Worm (Caenorhabditis elegans) whole organism, mixed stage, embryonic: Measurements from ENCODE around the gene F54F7.10.

Source experiments
- ces-1 ChIP-seq: fragments of 150-350 bp; optimal IDR thresholded peaks from 2 replicates; lab custom pipeline; 2014; ENCODE audit warnings: missing biosample characterization, missing genetic modification reagents, missing genetic modification characterization
- lin-13 ChIP-seq: fragments of 150-350 bp; optimal IDR thresholded peaks from 2 replicates; lab custom pipeline; 2014; ENCODE audit warnings: missing biosample characterization, missing genetic modification characterization
- lsy-2 ChIP-seq: fragments of 150-350 bp; optimal IDR thresholded peaks from 2 replicates; lab custom pipeline; 2014; ENCODE audit warnings: missing biosample characterization, missing genetic modification characterization
- mep-1 ChIP-seq: fragments of 150-350 bp; optimal IDR thresholded peaks from 2 replicates; lab custom pipeline; 2017; ENCODE audit warnings: missing biosample characterization, missing genetic modification reagents, missing genetic modification characterization, inconsistent platforms
- nhr-28 ChIP-seq: fragments of 150-350 bp; optimal IDR thresholded peaks from 2 replicates; lab custom pipeline; 2014; ENCODE audit warnings: missing biosample characterization, missing genetic modification characterization
- pha-4 ChIP-seq: fragments of 150-350 bp; optimal IDR thresholded peaks from 2 replicates; lab custom pipeline; 2018; ENCODE audit warnings: missing biosample characterization, missing genetic modification reagents, missing genetic modification characterization
- snpc-4 ChIP-seq: fragments of 150-350 bp; optimal IDR thresholded peaks from 2 replicates; lab custom pipeline; 2014; ENCODE audit warnings: missing biosample characterization, missing genetic modification characterization
- sptf-1 ChIP-seq: sonication (generic microtip); optimal IDR thresholded peaks from 2 replicates; lab custom pipeline; 2017; ENCODE audit warnings: mild to moderate bottlenecking, missing genetic modification characterization, moderate library complexity, missing compliant biosample characterization
- unc-39 ChIP-seq: fragments of 150-350 bp; optimal IDR thresholded peaks from 2 replicates; lab custom pipeline; 2014; ENCODE audit warnings: missing biosample characterization, missing genetic modification characterization

DNA sequence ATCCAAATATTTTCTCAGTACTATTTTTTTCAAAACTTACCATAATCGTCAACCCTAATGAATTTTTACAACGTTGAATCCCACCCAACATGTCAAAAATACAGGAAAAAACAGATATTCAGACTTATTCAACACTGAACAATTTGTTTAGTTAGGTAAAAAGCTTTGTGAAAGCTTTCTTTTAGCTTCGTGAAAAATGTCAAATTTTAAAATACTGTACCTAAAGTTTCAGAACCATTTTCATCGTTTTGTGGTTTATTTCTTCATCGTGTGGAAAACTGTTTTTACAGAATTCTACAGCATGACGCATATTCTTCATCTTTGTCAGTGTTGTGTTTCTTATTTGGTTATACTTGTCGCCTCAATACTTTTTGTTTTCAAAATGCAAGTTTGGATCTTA is 12.8 kb upstream of the F54F7.10 start, which contains the start of gene F54F7.14:
- TF ChIP-seq pha-4 = no peak
- no peak for TF ChIP-seq nhr-28
- TF ChIP-seq lsy-2 = no peak
- TF ChIP-seq unc-39 (tag; lab: Kevin White, UChicago) = no peak
- no peak for TF ChIP-seq mep-1 (tag; lab: Kevin White, UChicago)
- TF ChIP-seq snpc-4 (tag; lab: Kevin White, UChicago) = no peak
- TF ChIP-seq sptf-1 (tag; lab: Kevin White, UChicago) = no peak
- TF ChIP-seq ces-1 (GFP tag; lab: Kevin White, UChicago) = no peak
- no peak for TF ChIP-seq lin-13 (tag; lab: Kevin White, UChicago)
